Fruit fly (Drosophila melanogaster): ENCODE results near the gene Ogg1.

Ogg1 gene

DNA sequence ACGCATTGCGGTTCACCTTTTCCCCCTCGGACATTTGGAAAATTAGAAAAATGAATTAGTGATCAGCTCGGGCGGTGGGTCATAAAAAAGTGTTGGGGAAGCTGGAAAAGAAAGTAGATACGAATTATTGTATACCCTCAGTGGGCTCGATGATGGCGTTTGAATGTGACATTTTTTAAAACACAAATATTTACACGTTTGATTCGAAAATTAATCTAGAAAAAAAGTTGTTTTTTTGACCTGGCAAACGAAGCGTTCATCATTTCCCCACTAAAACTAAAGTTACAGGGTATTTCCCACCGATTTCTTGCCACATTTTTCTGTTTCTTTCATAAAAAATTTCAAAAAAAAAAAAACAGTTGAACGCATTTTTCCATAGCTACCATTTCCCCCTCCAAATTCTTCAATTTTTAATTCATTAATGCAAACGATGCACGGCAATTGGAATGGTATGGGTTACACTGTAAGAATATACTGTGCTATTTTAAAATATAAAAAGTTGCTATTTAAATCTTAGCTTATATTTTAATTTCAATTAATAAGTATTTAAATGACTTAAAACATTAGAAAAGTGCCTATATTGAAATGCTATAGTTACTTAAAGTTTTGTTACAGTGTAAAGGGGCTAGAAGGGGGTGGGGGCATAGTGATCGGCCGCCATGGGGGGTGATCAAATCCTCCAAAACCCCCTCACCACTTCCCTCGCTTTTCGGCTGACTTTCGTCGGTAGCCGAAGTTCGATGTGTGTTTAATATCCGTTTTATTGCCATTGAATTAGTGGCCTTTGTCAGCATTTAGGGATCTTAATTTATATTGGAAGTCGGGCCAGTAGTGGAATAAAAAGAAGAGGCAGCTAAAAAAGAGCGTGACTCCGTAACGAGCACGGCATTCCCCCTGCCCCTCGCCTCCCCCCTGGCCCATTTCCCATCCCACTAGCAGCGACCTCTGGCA is 18.5 kb upstream of the Ogg1 start (continued):
- TF ChIP-seq CG2202 (tag; optimal IDR thresholded peaks at IDR 0.05) (no peak), vfl (GFP tag; optimal IDR thresholded peaks at IDR 0.05) (no peak), CG2120 (GFP tag; optimal IDR thresholded peaks at IDR 0.05) (no peak), CG8388 (GFP tag; optimal IDR thresholded peaks at IDR 0.05) (peak; percentile 45), B-H2 (GFP tag; optimal IDR thresholded peaks at IDR 0.05) (no peak), CG10654 (GFP tag; optimal IDR thresholded peaks at IDR 0.05) (no peak), Trl (optimal IDR thresholded peaks at IDR 0.05) (no peak), Trl (GFP tag; optimal IDR thresholded peaks at IDR 0.05) (no peak), Ets65A (GFP tag) (no peak), E2f1 (GFP tag; IDR thresholded peaks at IDR 0.05) (peak; percentile 51), CG12071 (GFP tag; optimal IDR thresholded peaks at IDR 0.05) (no peak), CG6683 (GFP tag; optimal IDR thresholded peaks at IDR 0.05) (no peak), sob (GFP tag; IDR thresholded peaks at IDR 0.05) (peak; percentile 42; the same call in 1 of the 2 replicates), pita (GFP tag; optimal IDR thresholded peaks at IDR 0.05) (no peak), CG9876 (GFP tag; optimal IDR thresholded peaks at IDR 0.05) (no peak), nom (GFP tag; optimal IDR thresholded peaks at IDR 0.05) (no peak), CG7963 (GFP tag; IDR thresholded peaks at IDR 0.05; ENCODE audit: partially characterized antibody) (no peak), knrl (GFP tag; IDR thresholded peaks at IDR 0.05; ENCODE audit: partially characterized antibody) (no peak), CG1602 (GFP tag; optimal IDR thresholded peaks at IDR 0.05) (peak; percentile 14), CG11560 (tag; IDR thresholded peaks at IDR 0.05) (no peak), CrebB (tag; optimal IDR thresholded peaks at IDR 0.05) (no peak), Vsx1 (GFP tag; optimal IDR thresholded peaks at IDR 0.05) (no peak), tna (GFP tag; IDR thresholded peaks at IDR 0.05; ENCODE audit: partially characterized antibody) (no peak), Nf-YA (GFP tag; IDR thresholded peaks at IDR 0.05) (no peak), CG4730 (GFP tag; IDR thresholded peaks at IDR 0.05) (no peak; the same call in 1 of the 2 replicates), CG30020 (tag; optimal IDR thresholded peaks at IDR 0.05) (no peak), CG32532 (GFP tag; IDR thresholded peaks at IDR 0.05) (no peak), twi (tag; optimal IDR thresholded peaks at IDR 0.05) (no peak), CG10147 (GFP tag; optimal IDR thresholded peaks at IDR 0.05) (no peak), ac (GFP tag; optimal IDR thresholded peaks at IDR 0.05) (no peak), CoRest (tag; optimal IDR thresholded peaks at IDR 0.05) (peak; percentile 38), Sox100B (GFP tag; optimal IDR thresholded peaks at IDR 0.05) (peak; percentile 10), CG14965 (GFP tag; optimal IDR thresholded peaks at IDR 0.05; ENCODE audit: borderline replicate concordance) (no peak), CG6854 (GFP tag; optimal IDR thresholded peaks at IDR 0.05) (no peak), ftz-f1 (GFP tag; optimal IDR thresholded peaks at IDR 0.05) (no peak), CG4282 (GFP tag; optimal IDR thresholded peaks at IDR 0.05) (no peak), jigr1 (GFP tag; IDR thresholded peaks at IDR 0.05) (no peak), PHDP (tag; optimal IDR thresholded peaks at IDR 0.05) (peak; percentile 4), CG7839 (tag; optimal IDR thresholded peaks at IDR 0.05) (peak; percentile 47), CG16815 (GFP tag; optimal IDR thresholded peaks at IDR 0.05) (peak; percentile 44), CG16863 (GFP tag; optimal IDR thresholded peaks at IDR 0.05) (peak; percentile 40), exex (tag; optimal IDR thresholded peaks at IDR 0.05) (no peak), CG33557 (GFP tag; optimal IDR thresholded peaks at IDR 0.05) (peak; percentile 67), unc-4 (GFP tag; IDR thresholded peaks at IDR 0.05; ENCODE audit: partially characterized antibody) (no peak), gro (GFP tag; optimal IDR thresholded peaks at IDR 0.05) (no peak), ems (GFP tag; optimal IDR thresholded peaks at IDR 0.05) (peak; percentile 32), bsh (GFP tag; optimal IDR thresholded peaks at IDR 0.05) (peak in 1 of 2 experiments; percentile 56), chn (GFP tag; optimal IDR thresholded peaks at IDR 0.05) (peak; percentile 64), row (GFP tag; IDR thresholded peaks at IDR 0.05) (peak; percentile 67)
